Fruit fly (Drosophila melanogaster): ENCODE data around the gene CenG1A.

DNA sequence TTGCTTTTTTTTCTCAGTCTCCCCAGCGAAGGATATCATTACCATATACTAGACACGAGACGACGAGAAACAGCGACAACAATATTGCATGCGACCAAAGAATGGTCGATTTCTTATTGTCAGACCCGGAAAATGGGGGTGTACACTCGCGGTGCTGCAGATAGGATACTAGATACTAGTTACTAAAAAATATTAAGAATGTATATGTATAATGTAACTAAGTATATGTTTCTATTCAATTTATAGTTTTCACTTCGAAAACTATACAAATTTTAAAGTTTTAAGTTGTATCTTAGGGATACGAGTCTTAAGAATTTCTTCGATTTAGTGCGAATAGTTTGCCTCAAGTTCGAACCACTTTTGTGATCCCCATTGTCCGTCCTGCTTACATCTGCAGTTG lies 58.1 kb downstream of the CenG1A start:
- TF ChIP-seq cic (GFP tag; optimal IDR thresholded peaks at IDR 0.05), result no peak
- no peak for TF ChIP-seq CG1620 (GFP tag; optimal IDR thresholded peaks at IDR 0.05)
- peak; percentile 10 for TF ChIP-seq CG7045 (GFP tag; optimal IDR thresholded peaks at IDR 0.05)

Measured in whole organism, adult.